Fruit fly (Drosophila melanogaster) whole organism, embryonic: ENCODE data around the gene CG16852.

ENCODE experiments used
- Antp ChIP-seq: fragments of 200-800 bp; sonication (Bioruptor generic); optimal IDR thresholded peaks from 3 replicates; lab custom pipeline; 2016; ENCODE audit warnings: missing biosample characterization, missing genetic modification characterization
- Blimp-1 ChIP-seq: fragments of 200-800 bp; sonication (Bioruptor generic); optimal IDR thresholded peaks from 3 replicates; lab custom pipeline; 2018; ENCODE audit warnings: missing biosample characterization, missing genetic modification characterization, mild to moderate bottlenecking, moderate library complexity, missing genetic modification reagents
- CG10209 ChIP-seq: fragments of 200-800 bp; sonication (Bioruptor generic); optimal IDR thresholded peaks from 3 replicates; lab custom pipeline; 2017; ENCODE audit warnings: missing biosample characterization, mild to moderate bottlenecking, missing genetic modification characterization, missing genetic modification reagents
- CG10543 ChIP-seq: fragments of 200-800 bp; sonication (Bioruptor generic); optimal IDR thresholded peaks from 3 replicates; lab custom pipeline; 2017; ENCODE audit warnings: missing biosample characterization, mild to moderate bottlenecking, missing genetic modification characterization, moderate library complexity
- CG1233 ChIP-seq: fragments of 200-800 bp; sonication (Bioruptor generic); optimal IDR thresholded peaks from 4 replicates; lab custom pipeline; 2018; ENCODE audit warnings: missing biosample characterization, mild to moderate bottlenecking, missing genetic modification characterization
- CG13123 ChIP-seq: fragments of 200-800 bp; sonication (Bioruptor generic); optimal IDR thresholded peaks from 2 replicates; lab custom pipeline; 2016; ENCODE audit warnings: missing biosample characterization, missing genetic modification characterization
- CG13424 ChIP-seq: fragments of 200-800 bp; sonication (Bioruptor generic); optimal IDR thresholded peaks from 2 replicates; lab custom pipeline; 2019; ENCODE audit warnings: missing biosample characterization, mild to moderate bottlenecking, missing genetic modification characterization, moderate library complexity
- CG13775 ChIP-seq: fragments of 200-800 bp; sonication (Bioruptor generic); optimal IDR thresholded peaks from 3 replicates; lab custom pipeline; 2017; ENCODE audit warnings: missing biosample characterization, mild to moderate bottlenecking, missing genetic modification characterization
- CG15269 ChIP-seq: fragments of 200-800 bp; sonication (Bioruptor generic); optimal IDR thresholded peaks from 2 replicates; lab custom pipeline; 2018; ENCODE audit warnings: missing biosample characterization, mild to moderate bottlenecking, missing genetic modification characterization, moderate library complexity
- CG1603 ChIP-seq: fragments of 200-800 bp; sonication (Bioruptor generic); optimal IDR thresholded peaks from 2 replicates; lab custom pipeline; 2019; ENCODE audit warnings: missing biosample characterization, mild to moderate bottlenecking, missing genetic modification characterization, moderate library complexity
- CG16779 ChIP-seq: fragments of 200-800 bp; sonication (Bioruptor generic); IDR thresholded peaks from 2 replicates; pipeline ENCODE4 v1.3.6; 2022; ENCODE audit warnings: missing biosample characterization, missing genetic modification characterization
- CG16813 ChIP-seq: fragments of 200-800 bp; sonication (Bioruptor generic); IDR thresholded peaks from 3 replicates; pipeline ENCODE4 v1.3.6; 2022; ENCODE audit warnings: missing biosample characterization, missing genetic modification characterization; ENCODE audit not compliant: partially characterized antibody
- CG7745 ChIP-seq: fragments of 200-800 bp; sonication (Bioruptor generic); optimal IDR thresholded peaks from 2 replicates; lab custom pipeline; 2018; ENCODE audit warnings: missing biosample characterization, mild to moderate bottlenecking, missing genetic modification characterization, moderate library complexity
- CG8290 ChIP-seq, 3 experiments: fragments of 200-800 bp; sonication (Bioruptor generic); optimal IDR thresholded peaks; 2 replicates each; lab custom pipeline; 2016 to 2019; ENCODE audit warnings: missing biosample characterization in 3 of 3, missing genetic modification characterization in 3 of 3, mild to moderate bottlenecking in 2 of 3, moderate library complexity in 1 of 3
- CG8944 ChIP-seq: fragments of 200-800 bp; sonication (Bioruptor generic); optimal IDR thresholded peaks from 3 replicates; lab custom pipeline; 2016; ENCODE audit warnings: missing biosample characterization, missing genetic modification characterization
- CG9727 ChIP-seq: fragments of 200-800 bp; sonication (Bioruptor generic); optimal IDR thresholded peaks from 3 replicates; lab custom pipeline; 2017; ENCODE audit warnings: missing biosample characterization, mild to moderate bottlenecking, missing genetic modification characterization
- D ChIP-seq, 2 experiments: fragments of 200-800 bp in 1 of 2; fragments of >200 bp in 1 of 2; sonication (Bioruptor generic) in 1 of 2; optimal IDR thresholded peaks; 2 replicates in 1 of 2; 3 replicates in 1 of 2; lab custom pipeline; 2017; ENCODE audit warnings: mild to moderate bottlenecking in 1 of 2, missing biosample characterization in 1 of 2, missing genetic modification characterization in 1 of 2, missing genetic modification reagents in 1 of 2
- Gsc ChIP-seq: fragments of 200-800 bp; sonication (Bioruptor generic); IDR thresholded peaks from 2 replicates; pipeline ENCODE4 v1.3.6; 2022; ENCODE audit warnings: missing biosample characterization, missing genetic modification characterization
- HLH54F ChIP-seq: fragments of 200-800 bp; sonication (Bioruptor generic); optimal IDR thresholded peaks from 3 replicates; lab custom pipeline; 2016; ENCODE audit warnings: missing biosample characterization, missing genetic modification characterization
- Hr51 ChIP-seq, 2 experiments: fragments of 200-800 bp; sonication (Bioruptor generic); optimal IDR thresholded peaks; 2 replicates in 1 of 2; 3 replicates in 1 of 2; lab custom pipeline; 2016 to 2018; ENCODE audit warnings: missing biosample characterization in 2 of 2, missing genetic modification characterization in 2 of 2, mild to moderate bottlenecking in 1 of 2, moderate library complexity in 1 of 2
- Mrtf ChIP-seq: fragments of 200-800 bp; sonication (Bioruptor generic); IDR thresholded peaks from 3 replicates; pipeline ENCODE4 v1.3.6; 2022; ENCODE audit warnings: missing biosample characterization, missing genetic modification characterization
- Neu2 ChIP-seq: fragments of 200-800 bp; sonication (Bioruptor generic); optimal IDR thresholded peaks from 3 replicates; lab custom pipeline; 2016; ENCODE audit warnings: missing biosample characterization, missing genetic modification characterization, borderline replicate concordance
- Pdp1 ChIP-seq, 2 experiments: fragments of 200-800 bp; sonication (Bioruptor generic); optimal IDR thresholded peaks; 3 replicates each; lab custom pipeline; 2016; ENCODE audit warnings: missing biosample characterization in 2 of 2, missing genetic modification characterization in 2 of 2, mild to moderate bottlenecking in 1 of 2, moderate library complexity in 1 of 2
- Spps ChIP-seq: fragments of 200-800 bp; sonication (Bioruptor generic); optimal IDR thresholded peaks from 2 replicates; lab custom pipeline; 2018; ENCODE audit warnings: missing biosample characterization, mild to moderate bottlenecking, missing genetic modification characterization
- Ssrp ChIP-seq: fragments of 200-800 bp; sonication (Bioruptor generic); optimal IDR thresholded peaks from 2 replicates; lab custom pipeline; 2018; ENCODE audit warnings: missing biosample characterization, mild to moderate bottlenecking, missing genetic modification characterization, moderate library complexity
- ara ChIP-seq: fragments of 200-800 bp; sonication (Bioruptor generic); IDR thresholded peaks from 2 replicates; pipeline ENCODE4 v1.3.6; 2022; ENCODE audit warnings: missing biosample characterization, missing genetic modification characterization
- bigmax ChIP-seq: fragments of 200-800 bp; sonication (Bioruptor generic); optimal IDR thresholded peaks from 2 replicates; lab custom pipeline; 2018; ENCODE audit warnings: missing biosample characterization, mild to moderate bottlenecking, missing genetic modification characterization
- cato ChIP-seq: fragments of 200-800 bp; sonication (Bioruptor generic); optimal IDR thresholded peaks from 2 replicates; lab custom pipeline; 2016; ENCODE audit warnings: missing biosample characterization, missing genetic modification characterization, borderline replicate concordance
- caup ChIP-seq: fragments of 200-800 bp; sonication (Bioruptor generic); optimal IDR thresholded peaks from 3 replicates; lab custom pipeline; 2017; ENCODE audit warnings: missing biosample characterization, mild to moderate bottlenecking, missing genetic modification characterization, moderate library complexity; ENCODE audit not compliant: severe bottlenecking
- chif ChIP-seq, 2 experiments: fragments of 200-800 bp; sonication (Bioruptor generic); optimal IDR thresholded peaks; 3 replicates each; lab custom pipeline; 2016; ENCODE audit warnings: missing biosample characterization in 2 of 2, missing genetic modification characterization in 2 of 2
- chinmo ChIP-seq: fragments of 200-800 bp; sonication (Bioruptor generic); IDR thresholded peaks from 4 replicates; pipeline ENCODE4 v1.3.6; 2022; ENCODE audit warnings: missing biosample characterization, missing genetic modification characterization; ENCODE audit not compliant: partially characterized antibody
- dimm ChIP-seq: fragments of 200-800 bp; sonication (Bioruptor generic); IDR thresholded peaks from 2 replicates; pipeline ENCODE4 v1.3.6; 2022; ENCODE audit warnings: missing biosample characterization, missing genetic modification characterization
- disco-r ChIP-seq: fragments of 200-800 bp; sonication (Bioruptor generic); optimal IDR thresholded peaks from 2 replicates; lab custom pipeline; 2016; ENCODE audit warnings: missing biosample characterization, missing genetic modification characterization
- grau ChIP-seq: fragments of 200-800 bp; optimal IDR thresholded peaks from 3 replicates; lab custom pipeline; 2019; ENCODE audit warnings: missing biosample characterization, mild to moderate bottlenecking, missing genetic modification characterization, moderate library complexity
- ham ChIP-seq: fragments of 200-800 bp; sonication (Bioruptor generic); IDR thresholded peaks from 2 replicates; pipeline ENCODE4 v1.3.6; 2022; ENCODE audit warnings: missing biosample characterization, missing genetic modification characterization
- kni ChIP-seq: fragments of 200-800 bp; sonication (Bioruptor generic); optimal IDR thresholded peaks from 3 replicates; lab custom pipeline; 2017; ENCODE audit warnings: mild to moderate bottlenecking, missing biosample characterization, missing genetic modification reagents, missing genetic modification characterization
- lab ChIP-seq: fragments of 200-800 bp; sonication (Bioruptor generic); optimal IDR thresholded peaks from 3 replicates; lab custom pipeline; 2017; ENCODE audit warnings: missing biosample characterization, missing genetic modification characterization, mild to moderate bottlenecking, moderate library complexity, missing genetic modification reagents
- oc ChIP-seq: fragments of 200-800 bp; sonication (Bioruptor generic); optimal IDR thresholded peaks from 2 replicates; lab custom pipeline; 2018; ENCODE audit warnings: missing biosample characterization, mild to moderate bottlenecking, missing genetic modification characterization, moderate library complexity
- peb ChIP-seq: fragments of 200-800 bp; sonication (Bioruptor generic); IDR thresholded peaks from 2 replicates; pipeline ENCODE4 v1.3.6; 2022; ENCODE audit warnings: missing biosample characterization, missing genetic modification characterization
- seq ChIP-seq: fragments of 200-800 bp; sonication (Bioruptor generic); IDR thresholded peaks from 2 replicates; pipeline ENCODE4 v1.3.6; 2022; ENCODE audit warnings: missing biosample characterization, missing genetic modification characterization
- sim ChIP-seq: fragments of 200-800 bp; sonication (Bioruptor generic); IDR thresholded peaks from 2 replicates; pipeline ENCODE4 v1.3.6; 2022; ENCODE audit warnings: missing biosample characterization, missing genetic modification characterization
- slou ChIP-seq: fragments of 200-800 bp; sonication (Bioruptor generic); optimal IDR thresholded peaks from 3 replicates; lab custom pipeline; 2016; ENCODE audit warnings: missing biosample characterization, missing genetic modification characterization
- sna ChIP-seq: fragments of 200-800 bp; sonication (Bioruptor generic); IDR thresholded peaks from 2 replicates; pipeline ENCODE4 v1.3.6; 2022; ENCODE audit warnings: missing biosample characterization, missing genetic modification characterization; ENCODE audit not compliant: partially characterized antibody
- unc-4 ChIP-seq: fragments of 200-800 bp; sonication (Bioruptor generic); IDR thresholded peaks from 2 replicates; pipeline ENCODE4 v1.3.6; 2022; ENCODE audit warnings: missing biosample characterization, missing genetic modification characterization; ENCODE audit not compliant: partially characterized antibody
- usp ChIP-seq: fragments of >200 bp; optimal IDR thresholded peaks from 2 replicates; lab custom pipeline; 2017; ENCODE audit warnings: missing biosample characterization, missing genetic modification characterization
- vvl ChIP-seq: fragments of 200-800 bp; sonication (Bioruptor generic); IDR thresholded peaks from 2 replicates; pipeline ENCODE4 v1.3.6; 2022; ENCODE audit warnings: missing biosample characterization, missing genetic modification characterization
- wor ChIP-seq: fragments of 200-800 bp; sonication (Bioruptor generic); IDR thresholded peaks from 2 replicates; pipeline ENCODE4 v1.3.6; 2022; ENCODE audit warnings: missing biosample characterization, missing genetic modification characterization

The CG16852 gene

dm6 chr2L:13514262-13514937 lies 26.2 kb upstream of the CG16852 start (continued):
- TF ChIP-seq CG9727 (GFP tag; lab: Kevin White, UChicago) (no peak), Mrtf (GFP tag; lab: Robert Waterston, UW) (peak; percentile 24; the same call in 2 of the 3 replicates), CG10543 (GFP tag; lab: Kevin White, UChicago) (peak; percentile 58), chinmo (GFP tag; lab: Robert Waterston, UW) (peak; percentile 99), ham (GFP tag; lab: Robert Waterston, UW) (no peak), chif (GFP tag; optimal IDR thresholded peaks at IDR 0.05; lab: Kevin White, UChicago) (peak in 1 of 2 experiments; percentile 30), ara (0 out of 2 replicates have a peak, but pooled peaks have one; percentile 50), CG7745 (tag; lab: Kevin White, UChicago) (no peak), CG16813 (GFP tag; lab: Robert Waterston, UW) (no peak), kni (GFP tag; lab: Kevin White, UChicago) (peak; percentile 15), bigmax (GFP tag; lab: Kevin White, UChicago) (no peak), CG16779 (GFP tag; lab: Robert Waterston, UW) (no peak), peb (GFP tag; lab: Robert Waterston, UW) (peak; percentile 44; the same call in 1 of the 2 replicates), Neu2 (GFP tag; lab: Kevin White, UChicago) (no peak), CG13775 (GFP tag; lab: Kevin White, UChicago) (peak; percentile 56), unc-4 (no peak), CG15269 (tag; lab: Kevin White, UChicago) (peak; percentile 58), usp (GFP tag; lab: Kevin White, UChicago) (no peak), oc (no peak), Pdp1 (GFP tag; optimal IDR thresholded peaks at IDR 0.05; lab: Kevin White, UChicago) (peak in 1 of 2 experiments; percentile 89), D (optimal IDR thresholded peaks at IDR 0.05; lab: Kevin White, UChicago) (no peak), D (GFP tag; optimal IDR thresholded peaks at IDR 0.05; lab: Kevin White, UChicago) (no peak), CG8290 (GFP tag; optimal IDR thresholded peaks at IDR 0.05; lab: Kevin White, UChicago) (no peak), CG8290 (tag; optimal IDR thresholded peaks at IDR 0.05; lab: Kevin White, UChicago) (peak in 1 of 2 experiments; percentile 61), Blimp-1 (GFP tag; lab: Kevin White, UChicago) (no peak), grau (tag; lab: Kevin White, UChicago) (peak; percentile 74), cato (GFP tag; lab: Kevin White, UChicago) (no peak), sna (GFP tag; lab: Robert Waterston, UW) (0 out of 2 replicates have a peak, but pooled peaks have one; percentile 17), seq (GFP tag; lab: Robert Waterston, UW) (peak; percentile 44; the same call in 1 of the 2 replicates), disco-r (GFP tag; lab: Kevin White, UChicago) (no peak), sim (GFP tag; lab: Robert Waterston, UW) (no peak), caup (peak; percentile 43), CG8944 (GFP tag; lab: Kevin White, UChicago) (no peak), CG10209 (peak; percentile 76), Hr51 (GFP tag; optimal IDR thresholded peaks at IDR 0.05; lab: Kevin White, UChicago) (peak in 1 of 2 experiments; percentile 73), CG13424 (peak; percentile 71), CG1603 (peak; percentile 75), CG13123 (GFP tag; lab: Kevin White, UChicago) (peak; percentile 45), slou (GFP tag; lab: Kevin White, UChicago) (no peak), wor (GFP tag; lab: Robert Waterston, UW) (peak; percentile 53), Spps (tag; lab: Kevin White, UChicago) (no peak), lab (GFP tag; lab: Kevin White, UChicago) (peak; percentile 61), HLH54F (GFP tag; lab: Kevin White, UChicago) (peak; percentile 49), CG1233 (GFP tag; lab: Kevin White, UChicago) (peak; percentile 18), Gsc (GFP tag; lab: Robert Waterston, UW) (no peak), vvl (GFP tag; lab: Robert Waterston, UW) (no peak; the same call in none of the 2 replicates), Antp (no peak), Ssrp (tag; lab: Kevin White, UChicago) (peak; percentile 53), dimm (GFP tag; lab: Robert Waterston, UW) (no peak)
